Fruit fly (Drosophila melanogaster) whole organism, embryonic: ENCODE results near the gene mRpS7.

Source experiments
- Ada2b ChIP-seq: fragments of 200-800 bp; sonication (Bioruptor generic); IDR thresholded peaks from 2 replicates; pipeline ENCODE4 v1.3.6; 2022; ENCODE audit warnings: missing biosample characterization, missing genetic modification characterization
- Atf3 ChIP-seq: fragments of 200-800 bp; sonication (Bioruptor generic); optimal IDR thresholded peaks from 3 replicates; lab custom pipeline; 2016; ENCODE audit warnings: missing biosample characterization, missing genetic modification characterization
- CG11723 ChIP-seq: fragments of 200-800 bp; sonication (Bioruptor generic); optimal IDR thresholded peaks from 2 replicates; lab custom pipeline; 2017; ENCODE audit warnings: missing biosample characterization, mild to moderate bottlenecking, missing genetic modification characterization
- CG12391 ChIP-seq: fragments of 200-800 bp; sonication (Bioruptor generic); optimal IDR thresholded peaks from 3 replicates; lab custom pipeline; 2018; ENCODE audit warnings: missing biosample characterization, mild to moderate bottlenecking, missing genetic modification characterization, moderate library complexity
- CG12659 ChIP-seq: fragments of 200-800 bp; sonication (Bioruptor generic); optimal IDR thresholded peaks from 3 replicates; lab custom pipeline; 2017; ENCODE audit warnings: mild to moderate bottlenecking, missing biosample characterization, missing genetic modification reagents, missing genetic modification characterization
- CG17568 ChIP-seq: fragments of 200-800 bp; sonication (Bioruptor generic); optimal IDR thresholded peaks from 2 replicates; lab custom pipeline; 2018; ENCODE audit warnings: missing biosample characterization, mild to moderate bottlenecking, missing genetic modification characterization, moderate library complexity
- CG17612 ChIP-seq: fragments of 200-800 bp; sonication (Bioruptor generic); IDR thresholded peaks from 2 replicates; pipeline ENCODE4 v1.3.6; 2022; ENCODE audit warnings: missing biosample characterization, missing genetic modification characterization
- CG2129 ChIP-seq: fragments of 200-800 bp; sonication (Bioruptor generic); IDR thresholded peaks from 2 replicates; pipeline ENCODE4 v1.3.6; 2022; ENCODE audit warnings: missing biosample characterization, missing genetic modification characterization; ENCODE audit not compliant: partially characterized antibody
- CG2889 ChIP-seq: fragments of 200-800 bp; sonication (Bioruptor generic); IDR thresholded peaks from 3 replicates; pipeline ENCODE4 v1.3.6; 2022; ENCODE audit warnings: missing biosample characterization, missing genetic modification characterization
- CG4404 ChIP-seq: fragments of 200-800 bp; sonication (Bioruptor generic); IDR thresholded peaks from 2 replicates; pipeline ENCODE4 v1.3.6; 2022; ENCODE audit warnings: missing biosample characterization, missing genetic modification characterization
- CG4730 ChIP-seq: fragments of 200-800 bp; sonication (Bioruptor generic); IDR thresholded peaks from 2 replicates; pipeline ENCODE4 v1.3.6; 2022; ENCODE audit warnings: missing biosample characterization, missing genetic modification characterization
- CG7556 ChIP-seq: fragments of 200-800 bp; sonication (Bioruptor generic); optimal IDR thresholded peaks from 2 replicates; lab custom pipeline; 2017; ENCODE audit warnings: missing biosample characterization, mild to moderate bottlenecking, missing genetic modification characterization
- CG7745 ChIP-seq: fragments of 200-800 bp; sonication (Bioruptor generic); optimal IDR thresholded peaks from 2 replicates; lab custom pipeline; 2018; ENCODE audit warnings: missing biosample characterization, mild to moderate bottlenecking, missing genetic modification characterization, moderate library complexity
- CG8089 ChIP-seq: fragments of 200-800 bp; sonication (Bioruptor generic); optimal IDR thresholded peaks from 3 replicates; lab custom pipeline; 2016; ENCODE audit warnings: missing biosample characterization, missing genetic modification characterization
- CG9437 ChIP-seq: fragments of 200-800 bp; sonication (Bioruptor generic); optimal IDR thresholded peaks from 2 replicates; lab custom pipeline; 2018; ENCODE audit warnings: missing biosample characterization, mild to moderate bottlenecking, missing genetic modification characterization
- CG9876 ChIP-seq: fragments of 200-800 bp; sonication (Bioruptor generic); optimal IDR thresholded peaks from 2 replicates; lab custom pipeline; 2016; ENCODE audit warnings: missing biosample characterization, missing genetic modification characterization
- CHES-1-like ChIP-seq: fragments of 200-800 bp; sonication (Bioruptor generic); optimal IDR thresholded peaks from 2 replicates; lab custom pipeline; 2016; ENCODE audit warnings: missing biosample characterization, missing genetic modification characterization
- Deaf1 ChIP-seq: fragments of 200-800 bp; optimal IDR thresholded peaks from 3 replicates; lab custom pipeline; 2019; ENCODE audit warnings: missing biosample characterization, mild to moderate bottlenecking, missing genetic modification characterization, moderate library complexity
- Ets65A ChIP-seq: fragments of 200-800 bp; sonication (Bioruptor generic); peaks from one replicate; lab custom pipeline; 2016; ENCODE audit warnings: missing biosample characterization, missing genetic modification characterization
- Ets97D ChIP-seq: fragments of 200-800 bp; sonication (Bioruptor generic); optimal IDR thresholded peaks from 3 replicates; lab custom pipeline; 2016; ENCODE audit warnings: missing biosample characterization, missing genetic modification characterization
- Fer3 ChIP-seq: fragments of 200-800 bp; sonication (Bioruptor generic); optimal IDR thresholded peaks from 2 replicates; lab custom pipeline; 2018; ENCODE audit warnings: missing biosample characterization, mild to moderate bottlenecking, missing genetic modification characterization, moderate library complexity
- H2.0 ChIP-seq: fragments of 200-800 bp; sonication (Bioruptor generic); IDR thresholded peaks from 2 replicates; pipeline ENCODE4 v1.3.6; 2022; ENCODE audit warnings: missing biosample characterization, missing genetic modification characterization
- Hr3 ChIP-seq: fragments of 200-800 bp; sonication (Bioruptor generic); optimal IDR thresholded peaks from 3 replicates; lab custom pipeline; 2016; ENCODE audit warnings: missing biosample characterization, missing genetic modification characterization
- Hr39 ChIP-seq: fragments of >200 bp; optimal IDR thresholded peaks from 2 replicates; lab custom pipeline; 2017
- Hr51 ChIP-seq, 2 experiments: fragments of 200-800 bp; sonication (Bioruptor generic); optimal IDR thresholded peaks; 2 replicates in 1 of 2; 3 replicates in 1 of 2; lab custom pipeline; 2016 to 2018; ENCODE audit warnings: missing biosample characterization in 2 of 2, missing genetic modification characterization in 2 of 2, mild to moderate bottlenecking in 1 of 2, moderate library complexity in 1 of 2
- Nf-YA ChIP-seq: fragments of 200-800 bp; sonication (Bioruptor generic); IDR thresholded peaks from 2 replicates; pipeline ENCODE4 v1.3.6; 2022; ENCODE audit warnings: missing biosample characterization, missing genetic modification characterization
- Sox100B ChIP-seq: fragments of 200-800 bp; sonication (Bioruptor generic); optimal IDR thresholded peaks from 3 replicates; lab custom pipeline; 2018; ENCODE audit warnings: missing biosample characterization, mild to moderate bottlenecking, missing genetic modification characterization
- TFAM ChIP-seq: fragments of 200-800 bp; sonication (Bioruptor generic); optimal IDR thresholded peaks from 2 replicates; lab custom pipeline; 2017; ENCODE audit warnings: missing biosample characterization, missing genetic modification characterization, inconsistent platforms
- Tbp ChIP-seq: fragments of >200 bp; optimal IDR thresholded peaks from 2 replicates; lab custom pipeline; 2018; ENCODE audit warnings: missing biosample characterization, missing genetic modification characterization
- Xrp1 ChIP-seq: fragments of 200-800 bp; sonication (Bioruptor generic); IDR thresholded peaks from 2 replicates; pipeline ENCODE4 v1.3.6; 2022; ENCODE audit warnings: missing biosample characterization, missing genetic modification characterization
- ac ChIP-seq: fragments of 200-800 bp; sonication (Bioruptor generic); optimal IDR thresholded peaks from 3 replicates; lab custom pipeline; 2017; ENCODE audit warnings: missing biosample characterization, mild to moderate bottlenecking, missing genetic modification characterization
- ara ChIP-seq: fragments of 200-800 bp; sonication (Bioruptor generic); IDR thresholded peaks from 2 replicates; pipeline ENCODE4 v1.3.6; 2022; ENCODE audit warnings: missing biosample characterization, missing genetic modification characterization
- br ChIP-seq: fragments of >200 bp; optimal IDR thresholded peaks from 2 replicates; lab custom pipeline; 2017
- cato ChIP-seq: fragments of 200-800 bp; sonication (Bioruptor generic); optimal IDR thresholded peaks from 2 replicates; lab custom pipeline; 2016; ENCODE audit warnings: missing biosample characterization, missing genetic modification characterization, borderline replicate concordance
- crol ChIP-seq: fragments of 200-800 bp; sonication (Bioruptor generic); IDR thresholded peaks from 2 replicates; pipeline ENCODE4 v1.3.6; 2022; ENCODE audit warnings: missing biosample characterization, missing genetic modification characterization
- cwo ChIP-seq: fragments of 200-800 bp; sonication (Bioruptor generic); optimal IDR thresholded peaks from 3 replicates; lab custom pipeline; 2017; ENCODE audit warnings: missing biosample characterization, missing genetic modification characterization, mild to moderate bottlenecking, moderate library complexity, missing genetic modification reagents
- dan ChIP-seq: fragments of 200-800 bp; sonication (Bioruptor generic); IDR thresholded peaks from 2 replicates; pipeline ENCODE4 v1.3.6; 2022; ENCODE audit warnings: missing biosample characterization, missing genetic modification characterization
- dmrt11E ChIP-seq: fragments of 200-800 bp; sonication (Bioruptor generic); optimal IDR thresholded peaks from 3 replicates; lab custom pipeline; 2018; ENCODE audit warnings: missing biosample characterization, mild to moderate bottlenecking, missing genetic modification characterization, moderate library complexity
- ems ChIP-seq: fragments of 200-800 bp; sonication (Bioruptor generic); optimal IDR thresholded peaks from 3 replicates; lab custom pipeline; 2016; ENCODE audit warnings: missing biosample characterization, missing genetic modification characterization
- fd64A ChIP-seq: fragments of 200-800 bp; sonication (Bioruptor generic); optimal IDR thresholded peaks from 3 replicates; lab custom pipeline; 2018; ENCODE audit warnings: missing biosample characterization, mild to moderate bottlenecking, missing genetic modification characterization
- fru ChIP-seq: fragments of >200 bp; optimal IDR thresholded peaks from 2 replicates; lab custom pipeline; 2017
- gfzf ChIP-seq: fragments of 200-800 bp; sonication (Bioruptor generic); optimal IDR thresholded peaks from 2 replicates; lab custom pipeline; 2016; ENCODE audit warnings: missing biosample characterization, mild to moderate bottlenecking, missing genetic modification characterization, moderate library complexity
- hb ChIP-seq: fragments of 200-800 bp; sonication (Bioruptor generic); IDR thresholded peaks from 3 replicates; pipeline ENCODE4 v1.3.6; 2022; ENCODE audit warnings: missing biosample characterization, missing genetic modification characterization; ENCODE audit not compliant: partially characterized antibody
- her ChIP-seq: fragments of 200-800 bp; sonication (Bioruptor generic); optimal IDR thresholded peaks from 2 replicates; lab custom pipeline; 2016; ENCODE audit warnings: missing biosample characterization, missing genetic modification characterization
- mirr ChIP-seq: fragments of 200-800 bp; sonication (Bioruptor generic); optimal IDR thresholded peaks from 3 replicates; lab custom pipeline; 2018; ENCODE audit warnings: missing biosample characterization, mild to moderate bottlenecking, missing genetic modification characterization
- mld ChIP-seq: fragments of 200-800 bp; sonication (Bioruptor generic); IDR thresholded peaks from 3 replicates; pipeline ENCODE4 v1.3.6; 2022; ENCODE audit warnings: missing biosample characterization, missing genetic modification characterization; ENCODE audit not compliant: partially characterized antibody
- sc ChIP-seq, 3 experiments: fragments of >200 bp in 2 of 3; fragments of 200-800 bp in 1 of 3; sonication (Bioruptor generic) in 1 of 3; optimal IDR thresholded peaks; 2 replicates in 2 of 3; 3 replicates in 1 of 3; lab custom pipeline; 2017; ENCODE audit warnings: mild to moderate bottlenecking in 1 of 3, missing biosample characterization in 1 of 3, missing genetic modification characterization in 1 of 3, missing genetic modification reagents in 1 of 3
- sens ChIP-seq: fragments of 200-800 bp; sonication (Bioruptor generic); peaks from one replicate; lab custom pipeline; 2016; ENCODE audit warnings: missing biosample characterization, missing genetic modification characterization
- shn ChIP-seq: fragments of 200-800 bp; sonication (Bioruptor generic); optimal IDR thresholded peaks from 3 replicates; lab custom pipeline; 2016; ENCODE audit warnings: missing biosample characterization, missing genetic modification characterization
- sima ChIP-seq: fragments of 200-800 bp; sonication (Bioruptor generic); optimal IDR thresholded peaks from 2 replicates; lab custom pipeline; 2016; ENCODE audit warnings: missing biosample characterization, missing genetic modification characterization
- trh ChIP-seq: fragments of 200-800 bp; sonication (Bioruptor generic); optimal IDR thresholded peaks from 2 replicates; lab custom pipeline; 2016; ENCODE audit warnings: missing biosample characterization, missing genetic modification characterization
- tup ChIP-seq: fragments of 200-800 bp; sonication (Bioruptor generic); optimal IDR thresholded peaks from 2 replicates; lab custom pipeline; 2016; ENCODE audit warnings: missing biosample characterization, mild to moderate bottlenecking, missing genetic modification characterization, moderate library complexity
- wek ChIP-seq: fragments of 200-800 bp; sonication (Bioruptor generic); optimal IDR thresholded peaks from 3 replicates; lab custom pipeline; 2018; ENCODE audit warnings: missing biosample characterization, mild to moderate bottlenecking, missing genetic modification characterization, moderate library complexity

mRpS7 gene

DNA sequence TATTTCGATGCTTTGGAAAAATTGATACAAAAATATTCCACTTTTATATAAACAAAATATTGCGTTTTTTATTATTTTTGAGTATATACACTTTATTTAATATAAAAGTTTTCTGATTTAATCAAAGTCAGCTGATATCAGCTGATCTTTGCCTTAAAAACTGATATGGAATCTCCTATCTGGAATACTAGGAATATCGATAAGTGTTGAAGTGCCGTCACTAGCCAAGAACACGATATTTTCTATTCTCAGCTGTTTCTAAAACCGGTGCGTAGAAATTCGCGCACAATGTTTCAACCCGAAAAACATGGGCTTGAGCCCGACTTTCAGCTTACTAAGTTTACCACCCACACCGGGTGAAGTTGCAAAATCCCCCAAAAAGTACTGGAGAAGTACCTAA is 44.0 kb upstream of the mRpS7 start, which contains the start of gene Sps2 (continued):
- TF ChIP-seq Hr3 (GFP tag; lab: Kevin White, UChicago) (no peak), CG12391 (peak; percentile 37), cato (no peak), CG12659 (GFP tag; lab: Kevin White, UChicago) (no peak), Tbp (GFP tag; lab: Kevin White, UChicago) (no peak), CG7556 (GFP tag; lab: Kevin White, UChicago) (no peak), sima (GFP tag; lab: Kevin White, UChicago) (no peak), CG2129 (GFP tag; lab: Robert Waterston, UW) (peak; percentile 70), TFAM (GFP tag; lab: Kevin White, UChicago) (no peak), her (GFP tag; lab: Kevin White, UChicago) (no peak), CG4404 (no peak), Hr51 (GFP tag; optimal IDR thresholded peaks at IDR 0.05; lab: Kevin White, UChicago) (no peak), fru (lab: Kevin White, UChicago) (no peak), dmrt11E (tag; lab: Kevin White, UChicago) (no peak), CHES-1-like (GFP tag; lab: Kevin White, UChicago) (no peak), shn (GFP tag; lab: Kevin White, UChicago) (no peak), H2.0 (GFP tag; lab: Robert Waterston, UW) (no peak), hb (GFP tag; lab: Robert Waterston, UW) (no peak), Hr39 (lab: Kevin White, UChicago) (no peak), mirr (GFP tag; lab: Kevin White, UChicago) (no peak), ac (GFP tag; lab: Kevin White, UChicago) (no peak), Xrp1 (GFP tag; lab: Robert Waterston, UW) (no peak), Nf-YA (GFP tag; lab: Robert Waterston, UW) (no peak), CG9876 (no peak), sens (GFP tag; lab: Kevin White, UChicago) (no peak), gfzf (peak; percentile 12), Ets65A (GFP tag; lab: Kevin White, UChicago) (no peak), wek (peak; percentile 4), CG9437 (no peak), tup (no peak), trh (no peak), Deaf1 (tag; lab: Kevin White, UChicago) (no peak), ara (GFP tag; lab: Robert Waterston, UW) (no peak), Ets97D (GFP tag; lab: Kevin White, UChicago) (no peak), Ada2b (GFP tag; lab: Robert Waterston, UW) (no peak), mld (GFP tag; lab: Robert Waterston, UW) (no peak), dan (no peak), CG8089 (GFP tag; lab: Kevin White, UChicago) (no peak), CG17612 (GFP tag; lab: Robert Waterston, UW) (no peak), CG2889 (GFP tag; lab: Robert Waterston, UW) (no peak), sc (optimal IDR thresholded peaks at IDR 0.05; lab: Kevin White, UChicago) (no peak), sc (GFP tag; optimal IDR thresholded peaks at IDR 0.05; lab: Kevin White, UChicago) (no peak), Atf3 (GFP tag; lab: Kevin White, UChicago) (no peak), cwo (GFP tag; lab: Kevin White, UChicago) (no peak), CG7745 (no peak), br (lab: Kevin White, UChicago) (no peak), CG4730 (GFP tag; lab: Robert Waterston, UW) (no peak), Sox100B (no peak), CG11723 (GFP tag; lab: Kevin White, UChicago) (no peak), ems (GFP tag; lab: Kevin White, UChicago) (no peak), crol (no peak), Fer3 (tag; lab: Kevin White, UChicago) (no peak), CG17568 (no peak), fd64A (GFP tag; lab: Kevin White, UChicago) (no peak)
